Fruit fly (Drosophila melanogaster): ENCODE data around the gene X11L.

X11L gene

DNA sequence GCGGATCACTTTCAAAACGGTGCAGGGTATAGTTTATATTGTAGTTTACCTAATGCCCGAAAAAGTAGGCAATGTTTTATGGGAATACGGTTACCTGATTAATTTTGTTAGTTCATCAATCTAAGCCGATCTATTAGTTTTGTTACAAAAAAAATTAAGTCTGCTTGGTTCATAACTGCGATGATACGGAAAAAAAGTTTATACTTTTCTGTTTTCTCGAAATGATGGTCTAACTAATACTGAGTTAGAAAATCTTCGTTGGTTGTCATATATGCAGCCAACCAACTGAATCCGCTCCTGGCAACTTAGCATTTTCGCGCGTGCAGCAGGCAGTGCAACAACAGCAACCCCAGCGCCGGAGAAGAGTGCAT, 37.5 kb upstream of the X11L start:
- TF ChIP-seq Rel (GFP tag; optimal IDR thresholded peaks at IDR 0.05) (no peak), Rel (tag; optimal IDR thresholded peaks at IDR 0.05) (peak; percentile 60), Abd-B (GFP tag; optimal IDR thresholded peaks at IDR 0.05) (no peak), HLH106 (tag; optimal IDR thresholded peaks at IDR 0.05) (peak; percentile 96), foxo (GFP tag; optimal IDR thresholded peaks at IDR 0.05) (peak; percentile 11 to 94), sv (GFP tag; optimal IDR thresholded peaks at IDR 0.05) (no peak), Hr83 (GFP tag; optimal IDR thresholded peaks at IDR 0.05; ENCODE audit: poor library complexity, severe bottlenecking) (no peak), CG9705 (GFP tag; optimal IDR thresholded peaks at IDR 0.05) (peak; percentile 95), usp (GFP tag; optimal IDR thresholded peaks at IDR 0.05) (no peak), Dif (GFP tag; optimal IDR thresholded peaks at IDR 0.05; ENCODE audit: partially characterized antibody) (no peak), Hr78 (GFP tag; optimal IDR thresholded peaks at IDR 0.05) (no peak), CG32264 (GFP tag; optimal IDR thresholded peaks at IDR 0.05) (peak; percentile 54), tai (GFP tag; optimal IDR thresholded peaks at IDR 0.05) (peak; percentile 91), fru (GFP tag; optimal IDR thresholded peaks at IDR 0.05) (peak; percentile 97), rgr (GFP tag; optimal IDR thresholded peaks at IDR 0.05) (peak; percentile 85), dsf (GFP tag; optimal IDR thresholded peaks at IDR 0.05; ENCODE audit: borderline replicate concordance) (peak; percentile 12), psq (GFP tag; optimal IDR thresholded peaks at IDR 0.05) (peak; percentile 74), Dfd (GFP tag; optimal IDR thresholded peaks at IDR 0.05) (peak; percentile 85), CrebA (GFP tag; optimal IDR thresholded peaks at IDR 0.05; ENCODE audit: borderline replicate concordance) (no peak), Myc (optimal IDR thresholded peaks at IDR 0.05) (no peak), lola (GFP tag; optimal IDR thresholded peaks at IDR 0.05) (no peak), pan (optimal IDR thresholded peaks at IDR 0.05) (no peak), OdsH (GFP tag; optimal IDR thresholded peaks at IDR 0.05) (peak; percentile 88), woc (GFP tag; optimal IDR thresholded peaks at IDR 0.05) (peak; percentile 94), GATAd (GFP tag; optimal IDR thresholded peaks at IDR 0.05) (no peak), dmrt93B (GFP tag; optimal IDR thresholded peaks at IDR 0.05) (peak; percentile 98), sage (GFP tag; optimal IDR thresholded peaks at IDR 0.05) (no peak), dl (GFP tag; optimal IDR thresholded peaks at IDR 0.05; ENCODE audit: insufficient read depth in 1 of 2, partially characterized antibody in 2 of 2) (no peak), br (GFP tag; optimal IDR thresholded peaks at IDR 0.05) (peak; percentile 90), h (GFP tag; optimal IDR thresholded peaks at IDR 0.05) (peak; percentile 93), Vsx2 (GFP tag; optimal IDR thresholded peaks at IDR 0.05; ENCODE audit: partially characterized antibody) (no peak), brk (GFP tag; optimal IDR thresholded peaks at IDR 0.05) (peak; percentile 9), Mio (GFP tag; optimal IDR thresholded peaks at IDR 0.05) (peak; percentile 49), jim (GFP tag; optimal IDR thresholded peaks at IDR 0.05) (peak; percentile 8), Hnf4 (GFP tag; optimal IDR thresholded peaks at IDR 0.05) (peak; percentile 80), N (GFP tag; optimal IDR thresholded peaks at IDR 0.05) (no peak), Sp1 (GFP tag; optimal IDR thresholded peaks at IDR 0.05) (peak; percentile 95), Jra (GFP tag; optimal IDR thresholded peaks at IDR 0.05) (peak; percentile 78), ey (GFP tag; optimal IDR thresholded peaks at IDR 0.05) (peak; percentile 94)

DNA sequence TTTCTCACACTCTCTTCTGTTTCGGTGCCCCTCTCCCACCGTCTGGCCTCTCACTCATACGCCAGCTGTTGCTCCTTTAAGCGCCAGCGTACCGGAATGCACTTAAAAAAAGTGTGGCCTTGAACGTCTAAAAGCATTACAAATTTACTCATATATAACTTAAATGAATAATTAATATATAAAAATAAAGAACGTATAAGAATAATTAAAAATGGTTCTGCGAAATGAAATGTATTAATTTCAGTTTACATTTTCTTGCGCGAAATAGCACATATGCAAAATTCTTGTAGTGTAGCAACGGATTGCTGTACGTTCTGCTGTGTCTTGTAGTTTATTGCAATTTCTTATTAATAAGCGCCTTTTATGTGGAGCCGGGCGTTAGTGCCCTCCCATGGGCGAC, 36.8 kb upstream of the X11L start:
- TF ChIP-seq Sp1 (GFP tag; optimal IDR thresholded peaks at IDR 0.05) (peak; percentile 74), Dif (GFP tag; optimal IDR thresholded peaks at IDR 0.05; ENCODE audit: partially characterized antibody) (no peak), Hr83 (GFP tag; optimal IDR thresholded peaks at IDR 0.05; ENCODE audit: poor library complexity, severe bottlenecking) (no peak), foxo (GFP tag; optimal IDR thresholded peaks at IDR 0.05) (peak in 1 of 2 experiments; percentile 60), CrebA (GFP tag; optimal IDR thresholded peaks at IDR 0.05; ENCODE audit: borderline replicate concordance) (peak; percentile 14), h (GFP tag; optimal IDR thresholded peaks at IDR 0.05) (peak; percentile 44), Rel (GFP tag; optimal IDR thresholded peaks at IDR 0.05) (peak; percentile 37), Rel (tag; optimal IDR thresholded peaks at IDR 0.05) (no peak), ey (GFP tag; optimal IDR thresholded peaks at IDR 0.05) (no peak), fru (GFP tag; optimal IDR thresholded peaks at IDR 0.05) (peak; percentile 32), N (GFP tag; optimal IDR thresholded peaks at IDR 0.05) (no peak), brk (GFP tag; optimal IDR thresholded peaks at IDR 0.05) (peak; percentile 51), psq (GFP tag; optimal IDR thresholded peaks at IDR 0.05) (peak; percentile 51), Abd-B (GFP tag; optimal IDR thresholded peaks at IDR 0.05) (no peak), Hr78 (GFP tag; optimal IDR thresholded peaks at IDR 0.05) (no peak), HLH106 (tag; optimal IDR thresholded peaks at IDR 0.05) (peak; percentile 66), rgr (GFP tag; optimal IDR thresholded peaks at IDR 0.05) (peak; percentile 45), sage (GFP tag; optimal IDR thresholded peaks at IDR 0.05) (peak; percentile 35), OdsH (GFP tag; optimal IDR thresholded peaks at IDR 0.05) (peak; percentile 32), dmrt93B (GFP tag; optimal IDR thresholded peaks at IDR 0.05) (peak; percentile 26)
